Fruit fly (Drosophila melanogaster): ENCODE measurements around the gene CG4860.

The CG4860 gene

dm6 chr3R:12196100-12196499 is 25.2 kb downstream of the CG4860 start:
- TF ChIP-seq H15 (GFP tag; IDR thresholded peaks at IDR 0.05) (no peak), CG2116 (GFP tag; optimal IDR thresholded peaks at IDR 0.05) (no peak), row (GFP tag; IDR thresholded peaks at IDR 0.05) (0 out of 3 replicates have a peak, but pooled peaks have one; percentile 13), CG11456 (GFP tag; IDR thresholded peaks at IDR 0.05) (0 out of 3 replicates have a peak, but pooled peaks have one; percentile 19), dm (GFP tag; optimal IDR thresholded peaks at IDR 0.05) (peak; percentile 50), sug (tag; optimal IDR thresholded peaks at IDR 0.05) (no peak), Drgx (GFP tag; IDR thresholded peaks at IDR 0.05) (peak; percentile 43; the same call in 1 of the 2 replicates), Atf3 (GFP tag; optimal IDR thresholded peaks at IDR 0.05) (no peak), dpn (GFP tag; optimal IDR thresholded peaks at IDR 0.05) (no peak), ac (GFP tag; optimal IDR thresholded peaks at IDR 0.05) (no peak)

DNA sequence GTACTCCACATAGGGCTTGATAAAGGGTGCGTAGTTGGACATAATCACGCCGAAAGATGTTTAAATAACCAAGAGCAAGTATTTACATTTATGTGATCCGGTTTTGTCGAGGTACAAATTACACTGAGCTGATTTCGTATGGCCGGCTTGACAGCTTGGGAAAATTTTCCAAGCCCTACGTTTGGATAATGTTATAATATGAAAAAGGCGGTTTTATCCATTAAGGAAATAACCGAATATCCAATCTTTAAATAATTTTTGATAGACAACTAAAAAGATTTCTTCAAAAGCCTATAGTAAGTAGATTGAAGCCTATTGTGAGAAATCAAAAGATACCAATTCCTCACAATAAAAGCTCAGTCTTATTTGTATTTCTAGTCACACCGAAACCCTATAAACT is 26.4 kb downstream of the CG4860 start, which contains the start of the genes eIF3d2 and CG43450:
eIF3d2 (minus strand) TSS at position 101 of the 400 bp plus-strand sequence.
CG43450 (plus strand) TSS at position 384 of the 400 bp plus-strand sequence.
- TF ChIP-seq btn (GFP tag; optimal IDR thresholded peaks at IDR 0.05) = no peak
- no peak for TF ChIP-seq hkb (optimal IDR thresholded peaks at IDR 0.05)
- no peak for TF ChIP-seq hkb (GFP tag; IDR thresholded peaks at IDR 0.05)
- no peak for TF ChIP-seq stc (GFP tag; IDR thresholded peaks at IDR 0.05)
- no peak for TF ChIP-seq CG8359 (GFP tag; optimal IDR thresholded peaks at IDR 0.05; ENCODE audit: borderline replicate concordance)
- TF ChIP-seq kay (GFP tag; optimal IDR thresholded peaks at IDR 0.05) = no peak
- no peak for TF ChIP-seq sens-2 (GFP tag; IDR thresholded peaks at IDR 0.05)
- TF ChIP-seq Hr51 (GFP tag; optimal IDR thresholded peaks at IDR 0.05) = no peak
- no peak for TF ChIP-seq zen2 (GFP tag; IDR thresholded peaks at IDR 0.05; ENCODE audit: partially characterized antibody)
- no peak for TF ChIP-seq maf-S (GFP tag; optimal IDR thresholded peaks at IDR 0.05)
- no peak for TF ChIP-seq C15 (GFP tag; IDR thresholded peaks at IDR 0.05)
- TF ChIP-seq pfk (GFP tag; optimal IDR thresholded peaks at IDR 0.05) = no peak
- TF ChIP-seq sc (optimal IDR thresholded peaks at IDR 0.05) = no peak
- TF ChIP-seq sc (GFP tag; optimal IDR thresholded peaks at IDR 0.05) = no peak
- TF ChIP-seq crol (GFP tag; IDR thresholded peaks at IDR 0.05) = no peak
- no peak for TF ChIP-seq CG3281 (GFP tag; optimal IDR thresholded peaks at IDR 0.05)

DNA sequence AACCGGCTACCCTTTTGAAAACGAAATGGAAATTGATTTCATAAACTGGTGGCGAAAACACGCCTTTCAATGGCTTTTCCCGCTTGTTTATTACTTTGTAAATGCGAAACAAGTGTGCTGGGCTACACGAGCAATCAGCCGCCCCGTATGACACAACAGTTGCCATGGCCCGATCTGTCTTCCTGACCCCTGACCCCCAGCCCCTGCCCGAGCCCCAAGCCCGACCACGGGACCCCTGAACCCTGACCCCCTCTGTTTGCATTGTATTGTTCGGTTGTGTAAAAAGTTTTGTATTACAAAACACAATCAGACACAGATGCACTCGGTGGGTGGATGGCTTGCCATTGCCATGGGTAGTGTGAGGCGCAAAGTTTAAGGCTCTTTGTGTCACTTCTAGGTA is 35.6 kb downstream of the CG4860 start:
- TF ChIP-seq tna (GFP tag; IDR thresholded peaks at IDR 0.05; ENCODE audit: partially characterized antibody) (no peak), unpg (GFP tag; optimal IDR thresholded peaks at IDR 0.05) (no peak), MBD-R2 (GFP tag; IDR thresholded peaks at IDR 0.05) (no peak), CG11085 (GFP tag; IDR thresholded peaks at IDR 0.05) (no peak), CG17912 (GFP tag; optimal IDR thresholded peaks at IDR 0.05) (no peak), CG17829 (tag; optimal IDR thresholded peaks at IDR 0.05) (no peak), inv (GFP tag; IDR thresholded peaks at IDR 0.05; ENCODE audit: partially characterized antibody) (no peak), HLH4C (GFP tag; IDR thresholded peaks at IDR 0.05; ENCODE audit: partially characterized antibody) (no peak), cad (GFP tag; optimal IDR thresholded peaks at IDR 0.05) (no peak), Xrp1 (GFP tag; IDR thresholded peaks at IDR 0.05) (no peak), croc (GFP tag; conservative IDR thresholded peaks at IDR 0.05) (no peak), stwl (tag; optimal IDR thresholded peaks at IDR 0.05) (no peak)

Data from whole organism, embryonic.